Worm (Caenorhabditis elegans) whole organism, L1 larva: ENCODE measurements around the gene C44C10.15.

ENCODE experiments used
- mep-1 ChIP-seq: fragments of 150-350 bp; optimal IDR thresholded peaks from 2 replicates; lab custom pipeline; 2014; ENCODE audit warnings: missing biosample characterization, missing genetic modification characterization
- nhr-11 ChIP-seq: fragments of 150-350 bp; optimal IDR thresholded peaks from 2 replicates; lab custom pipeline; 2014; ENCODE audit warnings: missing biosample characterization, missing genetic modification characterization
- pqm-1 ChIP-seq: sonication (generic microtip); optimal IDR thresholded peaks from 3 replicates; lab custom pipeline; 2017; ENCODE audit warnings: missing biosample characterization, missing genetic modification characterization
- rnt-1 ChIP-seq: sonication (generic microtip); optimal IDR thresholded peaks from 2 replicates; lab custom pipeline; 2016; ENCODE audit warnings: mild to moderate bottlenecking, missing genetic modification characterization, moderate library complexity, missing compliant biosample characterization

ce11 chrX:11696696-11697095 lies 3.5 kb downstream of the C44C10.15 start, which contains the start of gene C44C10.12:
- TF ChIP-seq pqm-1 (tag; lab: Kevin White, UChicago) = no peak
- TF ChIP-seq rnt-1 (tag; lab: Kevin White, UChicago) = no peak
- no peak for TF ChIP-seq mep-1
- no peak for TF ChIP-seq nhr-11 (tag; lab: Kevin White, UChicago)
